Worm (Caenorhabditis elegans): ENCODE results near the gene calf-1.

ce11 chrV:20453084-20453483, 25.8 kb downstream of the calf-1 start, which contains the start of gene F48F5.6:
- TF ChIP-seq unc-39 (tag; optimal IDR thresholded peaks at IDR 0.05) (no peak), elt-1 (tag; optimal IDR thresholded peaks at IDR 0.05) (no peak), elt-3 (tag; optimal IDR thresholded peaks at IDR 0.05) (no peak), ztf-11 (tag; optimal IDR thresholded peaks at IDR 0.05) (no peak), nhr-67 (tag; optimal IDR thresholded peaks at IDR 0.05) (no peak)

Measured in whole organism, L3 larva.